Fruit fly (Drosophila melanogaster) S2 (cell line): ENCODE measurements around the gene Lsd-2.

Source experiments
- CG8478 ChIP-seq: fragments of >200 bp; optimal IDR thresholded peaks from 2 replicates; lab custom pipeline; 2018
- CTCF ChIP-seq, 2 experiments: fragments of >200 bp; optimal IDR thresholded peaks; 2 replicates each; lab custom pipeline; 2018

DNA sequence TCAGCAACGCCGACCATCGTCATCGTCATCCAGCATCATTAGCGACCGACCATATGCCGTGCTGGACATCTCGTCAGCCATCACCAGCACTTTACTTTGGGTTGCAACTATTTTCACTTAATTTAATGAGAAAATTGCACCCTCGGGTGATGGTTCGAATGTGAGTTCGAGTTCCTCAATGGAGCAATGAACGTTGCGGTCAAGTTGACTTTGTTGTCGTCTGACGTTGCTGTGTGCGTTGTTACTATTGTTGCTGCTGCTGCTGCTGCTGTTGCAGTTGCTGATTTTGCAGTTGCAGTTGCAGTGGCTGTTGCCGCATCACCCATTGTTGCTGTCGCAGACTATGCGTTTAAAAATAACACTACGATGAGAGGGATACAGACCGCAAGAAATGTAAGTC lies 46.2 kb downstream of the Lsd-2 start:
- TF ChIP-seq CG8478 (lab: Kevin White, UChicago) (no peak), CTCF (optimal IDR thresholded peaks at IDR 0.05; lab: Kevin White, UChicago) (no peak)
